Fruit fly (Drosophila melanogaster) whole organism, pupa: ENCODE data around the gene CG13362.

ENCODE experiments used
- CG10348 ChIP-seq: fragments of 200-800 bp; sonication (Bioruptor generic); IDR thresholded peaks from 2 replicates; pipeline ENCODE4 v1.3.6; 2022; ENCODE audit warnings: missing biosample characterization, missing genetic modification characterization
- CG12605 ChIP-seq: fragments of 200-800 bp; sonication (Bioruptor generic); IDR thresholded peaks from 2 replicates; pipeline ENCODE4 v1.3.6; 2022; ENCODE audit warnings: missing biosample characterization, missing genetic modification characterization
- CG13204 ChIP-seq: fragments of 200-800 bp; sonication (Bioruptor generic); optimal IDR thresholded peaks from 2 replicates; lab custom pipeline; 2018; ENCODE audit warnings: missing biosample characterization, mild to moderate bottlenecking, missing genetic modification characterization, moderate library complexity
- CG14655 ChIP-seq: fragments of 200-800 bp; sonication (Bioruptor generic); optimal IDR thresholded peaks from 3 replicates; lab custom pipeline; 2017; ENCODE audit warnings: mild to moderate bottlenecking, missing biosample characterization, missing genetic modification reagents, missing genetic modification characterization
- CG15710 ChIP-seq: fragments of 200-800 bp; sonication (Bioruptor generic); optimal IDR thresholded peaks from 2 replicates; lab custom pipeline; 2018; ENCODE audit warnings: missing biosample characterization, mild to moderate bottlenecking, missing genetic modification characterization, moderate library complexity
- CG17806 ChIP-seq: fragments of 200-800 bp; sonication (Bioruptor generic); optimal IDR thresholded peaks from 2 replicates; lab custom pipeline; 2018; ENCODE audit warnings: missing biosample characterization, mild to moderate bottlenecking, missing genetic modification characterization, moderate library complexity
- CG32121 ChIP-seq: fragments of 200-800 bp; sonication (Bioruptor generic); IDR thresholded peaks from 2 replicates; pipeline ENCODE4 v1.3.6; 2022; ENCODE audit warnings: missing biosample characterization, missing genetic modification characterization
- CG34367 ChIP-seq: fragments of 200-800 bp; sonication (Bioruptor generic); optimal IDR thresholded peaks from 2 replicates; lab custom pipeline; 2018; ENCODE audit warnings: missing biosample characterization, mild to moderate bottlenecking, missing genetic modification characterization
- CG4496 ChIP-seq: fragments of 200-800 bp; sonication (Bioruptor generic); IDR thresholded peaks from 3 replicates; pipeline ENCODE4 v1.3.6; 2022; ENCODE audit warnings: missing biosample characterization, missing genetic modification characterization
- CG8159 ChIP-seq: fragments of 200-800 bp; sonication (Bioruptor generic); optimal IDR thresholded peaks from 3 replicates; lab custom pipeline; 2018; ENCODE audit warnings: missing biosample characterization, mild to moderate bottlenecking, missing genetic modification characterization, moderate library complexity
- CG8301 ChIP-seq: fragments of 200-800 bp; sonication (Bioruptor generic); optimal IDR thresholded peaks from 2 replicates; lab custom pipeline; 2018; ENCODE audit warnings: missing biosample characterization, mild to moderate bottlenecking, missing genetic modification characterization
- CG9948 ChIP-seq: fragments of 200-800 bp; sonication (Bioruptor generic); optimal IDR thresholded peaks from 2 replicates; lab custom pipeline; 2018; ENCODE audit warnings: missing biosample characterization, mild to moderate bottlenecking, missing genetic modification characterization, moderate library complexity
- D1 ChIP-seq: fragments of 200-800 bp; sonication (Bioruptor generic); optimal IDR thresholded peaks from 2 replicates; lab custom pipeline; 2018; ENCODE audit warnings: missing biosample characterization, mild to moderate bottlenecking, missing genetic modification characterization, moderate library complexity
- EcR ChIP-seq: fragments of 200-800 bp; sonication (Bioruptor generic); optimal IDR thresholded peaks from 3 replicates; lab custom pipeline; 2019; ENCODE audit warnings: missing biosample characterization, missing genetic modification characterization, mild to moderate bottlenecking, moderate library complexity, missing genetic modification reagents
- Ets98B ChIP-seq: fragments of 200-800 bp; sonication (Bioruptor generic); IDR thresholded peaks from 2 replicates; pipeline ENCODE4 v1.3.6; 2022; ENCODE audit warnings: missing biosample characterization, missing genetic modification characterization
- Pif1A ChIP-seq: fragments of 200-800 bp; sonication (Bioruptor generic); optimal IDR thresholded peaks from 3 replicates; lab custom pipeline; 2016; ENCODE audit warnings: missing biosample characterization, missing genetic modification characterization
- Pif1B ChIP-seq: fragments of 200-800 bp; sonication (Bioruptor generic); optimal IDR thresholded peaks from 3 replicates; lab custom pipeline; 2016; ENCODE audit warnings: missing biosample characterization, missing genetic modification characterization
- Snoo ChIP-seq: fragments of 200-800 bp; sonication (Bioruptor generic); optimal IDR thresholded peaks from 3 replicates; lab custom pipeline; 2017; ENCODE audit warnings: missing biosample characterization, mild to moderate bottlenecking, missing genetic modification characterization, inconsistent platforms
- fd96Ca ChIP-seq: fragments of 200-800 bp; sonication (Bioruptor generic); IDR thresholded peaks from 3 replicates; pipeline ENCODE4 v1.3.6; 2022; ENCODE audit warnings: missing biosample characterization, missing genetic modification characterization
- gl ChIP-seq: fragments of 200-800 bp; sonication (Bioruptor generic); optimal IDR thresholded peaks from 2 replicates; lab custom pipeline; 2018; ENCODE audit warnings: missing biosample characterization, mild to moderate bottlenecking, missing genetic modification characterization
- rn ChIP-seq: fragments of 200-800 bp; sonication (Bioruptor generic); IDR thresholded peaks from 2 replicates; pipeline ENCODE4 v1.3.6; 2022; ENCODE audit warnings: missing biosample characterization, missing genetic modification characterization

Gene CG13362

DNA sequence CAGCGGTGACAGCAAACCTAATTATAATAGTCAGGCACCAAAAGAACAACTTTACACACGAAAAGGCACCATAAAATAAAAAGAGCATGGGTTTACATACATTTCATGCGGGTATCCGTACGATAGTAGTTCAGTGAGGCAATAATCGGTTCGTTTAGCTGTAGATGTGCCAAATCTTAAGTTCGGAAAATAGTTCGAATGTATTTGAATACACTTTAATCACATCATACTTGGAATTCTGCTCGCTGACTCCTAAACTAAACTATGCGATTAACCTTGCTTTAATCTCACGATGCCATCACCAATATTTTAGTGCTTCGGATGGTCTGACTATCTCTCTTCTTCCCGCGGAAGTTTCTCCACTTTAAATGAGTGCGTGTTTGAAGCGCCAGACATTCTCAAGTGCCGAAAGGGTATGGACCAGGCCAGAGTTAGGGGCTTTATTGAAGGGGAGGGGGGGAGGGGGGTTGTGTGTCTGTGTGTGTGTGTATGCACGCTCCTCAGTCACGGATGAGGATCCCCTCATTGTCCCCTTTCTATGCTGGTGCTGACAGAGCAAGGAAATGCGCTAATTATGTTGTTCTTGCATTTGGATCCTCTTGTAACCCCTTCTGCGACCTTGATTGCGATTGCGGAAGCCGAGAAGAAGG lies 37.7 kb downstream of the CG13362 start:
- TF ChIP-seq CG8301, result peak; percentile 10
- 0 out of 2 replicates have a peak, but pooled peaks have one; percentile 25 for TF ChIP-seq Ets98B
- no peak for TF ChIP-seq CG9948
- no peak for TF ChIP-seq gl (tag; lab: Kevin White, UChicago)
- peak; percentile 31; the same call in 1 of the 3 replicates for TF ChIP-seq fd96Ca
- peak; percentile 8 for TF ChIP-seq CG8159 (tag; lab: Kevin White, UChicago)
- peak; percentile 37 for TF ChIP-seq CG14655 (GFP tag; lab: Kevin White, UChicago)
- TF ChIP-seq, all 21 proteins: peak for 5

DNA sequence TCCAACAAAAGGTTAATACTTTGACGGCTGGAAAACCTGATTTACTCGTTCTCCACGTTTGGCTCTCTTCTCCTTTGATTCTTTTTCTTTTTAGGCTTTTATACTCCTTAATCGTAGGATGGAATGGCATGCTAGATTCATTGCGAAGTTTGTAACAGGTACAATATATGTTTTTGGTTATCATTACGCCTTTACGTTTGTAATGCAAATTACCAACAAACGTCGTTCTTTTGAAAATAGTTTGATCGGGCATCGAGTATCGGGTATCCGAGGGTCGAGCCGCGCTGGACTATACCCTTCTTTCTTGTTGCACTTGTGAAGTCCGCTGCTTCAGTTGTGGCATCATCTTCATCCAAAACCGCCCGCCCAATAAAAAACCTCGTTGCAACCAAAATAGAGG lies 39.2 kb downstream of the CG13362 start:
- TF ChIP-seq CG12605 (peak; percentile 76), Pif1A (GFP tag; lab: Kevin White, UChicago) (peak; percentile 89), rn (GFP tag; lab: Robert Waterston, UW) (peak; percentile 44; the same call in 1 of the 2 replicates), Snoo (tag; lab: Kevin White, UChicago) (peak; percentile 82), Ets98B (peak; percentile 85), CG8301 (peak; percentile 88), CG4496 (peak; percentile 88), Pif1B (GFP tag; lab: Kevin White, UChicago) (peak; percentile 92), EcR (GFP tag; lab: Kevin White, UChicago) (peak; percentile 31), CG34367 (tag; lab: Kevin White, UChicago) (peak; percentile 91), CG9948 (peak; percentile 85), fd96Ca (peak; percentile 93), CG10348 (GFP tag; lab: Robert Waterston, UW) (no peak), CG15710 (tag; lab: Kevin White, UChicago) (peak; percentile 88), D1 (peak; percentile 68), CG14655 (GFP tag; lab: Kevin White, UChicago) (peak; percentile 91), CG13204 (GFP tag; lab: Kevin White, UChicago) (peak; percentile 52), gl (tag; lab: Kevin White, UChicago) (peak; percentile 80), CG17806 (peak; percentile 88), CG8159 (tag; lab: Kevin White, UChicago) (peak; percentile 91), CG32121 (GFP tag; lab: Robert Waterston, UW) (peak; percentile 72)

DNA sequence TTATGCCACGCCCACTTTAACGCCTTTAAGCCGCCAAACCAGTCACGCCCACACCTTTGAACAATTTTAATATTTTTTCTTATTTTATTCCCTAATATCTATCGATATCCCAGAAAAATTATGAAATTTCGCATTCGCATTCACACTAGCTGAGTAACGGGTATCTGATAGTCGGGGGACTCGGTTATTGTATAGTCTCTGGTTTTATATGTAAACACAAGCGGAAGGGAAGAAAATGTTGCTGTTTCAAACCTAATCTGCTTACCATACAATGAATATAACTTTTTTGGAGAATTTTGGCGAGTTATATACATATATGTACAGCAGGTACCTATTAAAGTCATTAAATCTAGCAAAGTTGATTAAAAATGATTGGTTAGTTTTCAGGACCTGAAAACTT lies 40.2 kb downstream of the CG13362 start:
- TF ChIP-seq Pif1A (GFP tag; lab: Kevin White, UChicago) (no peak), CG9948 (no peak), CG14655 (GFP tag; lab: Kevin White, UChicago) (no peak), CG17806 (no peak), rn (GFP tag; lab: Robert Waterston, UW) (no peak), D1 (no peak), CG8301 (no peak), CG32121 (GFP tag; lab: Robert Waterston, UW) (no peak), CG12605 (no peak), CG8159 (tag; lab: Kevin White, UChicago) (no peak), Ets98B (no peak), CG4496 (no peak), CG34367 (tag; lab: Kevin White, UChicago) (no peak), gl (tag; lab: Kevin White, UChicago) (no peak), Snoo (tag; lab: Kevin White, UChicago) (no peak), CG15710 (tag; lab: Kevin White, UChicago) (no peak)

dm6 chrX:709495-709894 lies 41.6 kb downstream of the CG13362 start:
- no peak for TF ChIP-seq CG14655 (GFP tag; lab: Kevin White, UChicago)
- no peak for TF ChIP-seq CG34367 (tag; lab: Kevin White, UChicago)
- TF ChIP-seq Snoo (tag; lab: Kevin White, UChicago), result no peak
- TF ChIP-seq fd96Ca, result no peak
- TF ChIP-seq CG10348 (GFP tag; lab: Robert Waterston, UW), result no peak
- no peak for TF ChIP-seq CG12605

dm6 chrX:702484-702883 lies 48.6 kb downstream of the CG13362 start:
- TF ChIP-seq EcR (GFP tag; lab: Kevin White, UChicago), result no peak
